Fruit fly (Drosophila melanogaster) whole organism, prepupa: ENCODE data around the gene CG14362.

Source experiments
- Blimp-1 ChIP-seq: fragments of 200-800 bp; sonication (Bioruptor generic); optimal IDR thresholded peaks from 3 replicates; lab custom pipeline; 2017; ENCODE audit warnings: missing biosample characterization, missing genetic modification characterization, mild to moderate bottlenecking, moderate library complexity, missing genetic modification reagents
- CG10669 ChIP-seq: fragments of 200-800 bp; sonication (Bioruptor generic); optimal IDR thresholded peaks from 3 replicates; lab custom pipeline; 2018; ENCODE audit warnings: missing biosample characterization, mild to moderate bottlenecking, missing genetic modification characterization, moderate library complexity
- CG11762 ChIP-seq: fragments of 200-800 bp; sonication (Bioruptor generic); optimal IDR thresholded peaks from 3 replicates; lab custom pipeline; 2016; ENCODE audit warnings: missing biosample characterization, missing genetic modification characterization; ENCODE audit not compliant: insufficient read depth
- CG11902 ChIP-seq: fragments of 200-800 bp; sonication (Bioruptor generic); optimal IDR thresholded peaks from 3 replicates; lab custom pipeline; 2016; ENCODE audit warnings: missing biosample characterization, missing genetic modification characterization
- CG1621 ChIP-seq: fragments of 200-800 bp; sonication (Bioruptor generic); optimal IDR thresholded peaks from 3 replicates; lab custom pipeline; 2018; ENCODE audit warnings: missing biosample characterization, mild to moderate bottlenecking, missing genetic modification characterization
- CG16779 ChIP-seq: fragments of 200-800 bp; sonication (Bioruptor generic); optimal IDR thresholded peaks from 3 replicates; lab custom pipeline; 2017; ENCODE audit warnings: missing biosample characterization, mild to moderate bottlenecking, missing genetic modification characterization
- CG3032 ChIP-seq: fragments of 200-800 bp; optimal IDR thresholded peaks from 2 replicates; lab custom pipeline; 2019; ENCODE audit warnings: missing biosample characterization, mild to moderate bottlenecking, missing genetic modification characterization, moderate library complexity
- CG31627 ChIP-seq: fragments of 200-800 bp; sonication (Bioruptor generic); optimal IDR thresholded peaks from 3 replicates; lab custom pipeline; 2016; ENCODE audit warnings: missing biosample characterization, missing genetic modification characterization
- CG32006 ChIP-seq: fragments of 200-800 bp; sonication (Bioruptor generic); optimal IDR thresholded peaks from 3 replicates; lab custom pipeline; 2017; ENCODE audit warnings: missing biosample characterization, mild to moderate bottlenecking, missing genetic modification characterization
- CG34406 ChIP-seq: fragments of 200-800 bp; sonication (Bioruptor generic); optimal IDR thresholded peaks from 3 replicates; lab custom pipeline; 2016; ENCODE audit warnings: missing biosample characterization, missing genetic modification characterization
- CG3919 ChIP-seq: fragments of 200-800 bp; sonication (Bioruptor generic); optimal IDR thresholded peaks from 3 replicates; lab custom pipeline; 2016; ENCODE audit warnings: missing biosample characterization, missing genetic modification characterization
- CG6163 ChIP-seq: fragments of 200-800 bp; sonication (Bioruptor generic); IDR thresholded peaks from 3 replicates; pipeline ENCODE4 v1.3.6; 2022; ENCODE audit warnings: missing biosample characterization, missing genetic modification characterization
- CG6276 ChIP-seq: fragments of 200-800 bp; sonication (Bioruptor generic); optimal IDR thresholded peaks from 2 replicates; lab custom pipeline; 2017; ENCODE audit warnings: missing biosample characterization, mild to moderate bottlenecking, missing genetic modification characterization
- CG6792 ChIP-seq: fragments of 200-800 bp; sonication (Bioruptor generic); optimal IDR thresholded peaks from 3 replicates; lab custom pipeline; 2016; ENCODE audit warnings: missing biosample characterization, missing genetic modification characterization
- CG6854 ChIP-seq: fragments of 200-800 bp; sonication (Bioruptor generic); optimal IDR thresholded peaks from 2 replicates; lab custom pipeline; 2017; ENCODE audit warnings: missing biosample characterization, mild to moderate bottlenecking, missing genetic modification characterization
- CG7368 ChIP-seq: fragments of 200-800 bp; sonication (Bioruptor generic); optimal IDR thresholded peaks from 3 replicates; lab custom pipeline; 2016; ENCODE audit warnings: missing biosample characterization, missing genetic modification characterization
- CG8119 ChIP-seq: fragments of 200-800 bp; sonication (Bioruptor generic); IDR thresholded peaks from 3 replicates; pipeline ENCODE4 v1.3.6; 2022; ENCODE audit warnings: missing biosample characterization, missing genetic modification characterization
- CG8632 ChIP-seq: fragments of 200-800 bp; sonication (Bioruptor generic); optimal IDR thresholded peaks from 3 replicates; lab custom pipeline; 2016; ENCODE audit warnings: missing biosample characterization, missing genetic modification characterization
- CG9139 ChIP-seq: fragments of 200-800 bp; sonication (Bioruptor generic); optimal IDR thresholded peaks from 3 replicates; lab custom pipeline; 2017; ENCODE audit warnings: missing biosample characterization, mild to moderate bottlenecking, missing genetic modification characterization
- Eip75B ChIP-seq: fragments of 200-800 bp; sonication (Bioruptor generic); optimal IDR thresholded peaks from 3 replicates; lab custom pipeline; 2016; ENCODE audit warnings: missing biosample characterization, missing genetic modification characterization
- Eip78C ChIP-seq: fragments of 200-800 bp; sonication (Bioruptor generic); peaks from one replicate; lab custom pipeline; 2016; ENCODE audit warnings: missing biosample characterization, missing genetic modification characterization
- Ets21C ChIP-seq: fragments of 200-800 bp; sonication (Bioruptor generic); optimal IDR thresholded peaks from 3 replicates; lab custom pipeline; 2016; ENCODE audit warnings: missing biosample characterization, missing genetic modification characterization
- Ets96B ChIP-seq: fragments of 200-800 bp; optimal IDR thresholded peaks from 2 replicates; lab custom pipeline; 2019; ENCODE audit warnings: missing biosample characterization, mild to moderate bottlenecking, missing genetic modification characterization, moderate library complexity
- Gug ChIP-seq: fragments of 200-800 bp; sonication (Bioruptor generic); IDR thresholded peaks from 2 replicates; pipeline ENCODE4 v1.3.6; 2022; ENCODE audit warnings: missing biosample characterization, missing genetic modification characterization
- Hr38 ChIP-seq: sonication (Bioruptor generic); optimal IDR thresholded peaks from 2 replicates; lab custom pipeline; 2016; ENCODE audit warnings: missing biosample characterization, missing genetic modification characterization
- Hr39 ChIP-seq: fragments of 200-800 bp; sonication (Bioruptor generic); optimal IDR thresholded peaks from 2 replicates; lab custom pipeline; 2016; ENCODE audit warnings: missing biosample characterization, missing genetic modification characterization
- Hr4 ChIP-seq: fragments of 200-800 bp; sonication (Bioruptor generic); optimal IDR thresholded peaks from 3 replicates; lab custom pipeline; 2016; ENCODE audit warnings: missing biosample characterization, missing genetic modification characterization
- Lpt ChIP-seq: fragments of 200-800 bp; sonication (Bioruptor generic); optimal IDR thresholded peaks from 3 replicates; lab custom pipeline; 2016; ENCODE audit warnings: missing biosample characterization, missing genetic modification characterization
- Met ChIP-seq: fragments of 200-800 bp; sonication (Bioruptor generic); optimal IDR thresholded peaks from 3 replicates; lab custom pipeline; 2016; ENCODE audit warnings: missing biosample characterization, missing genetic modification characterization
- OdsH ChIP-seq: fragments of 200-800 bp; sonication (Bioruptor generic); optimal IDR thresholded peaks from 3 replicates; lab custom pipeline; 2016; ENCODE audit warnings: missing biosample characterization, missing genetic modification characterization
- Smox ChIP-seq: fragments of 200-800 bp; sonication (Bioruptor generic); optimal IDR thresholded peaks from 3 replicates; lab custom pipeline; 2016; ENCODE audit warnings: missing biosample characterization, missing genetic modification characterization
- Sox102F ChIP-seq: fragments of 200-800 bp; sonication (Bioruptor generic); optimal IDR thresholded peaks from 2 replicates; lab custom pipeline; 2016; ENCODE audit warnings: missing biosample characterization, mild to moderate bottlenecking, missing genetic modification characterization
- Sox14 ChIP-seq: fragments of 200-800 bp; sonication (Bioruptor generic); optimal IDR thresholded peaks from 3 replicates; lab custom pipeline; 2016; ENCODE audit warnings: missing biosample characterization, missing genetic modification characterization
- achi ChIP-seq: fragments of 200-800 bp; sonication (Bioruptor generic); optimal IDR thresholded peaks from 3 replicates; lab custom pipeline; 2016; ENCODE audit warnings: missing biosample characterization, missing genetic modification characterization
- cyc ChIP-seq: fragments of 200-800 bp; sonication (Bioruptor generic); optimal IDR thresholded peaks from 3 replicates; lab custom pipeline; 2016; ENCODE audit warnings: missing biosample characterization, missing genetic modification characterization
- dsx ChIP-seq: fragments of 200-800 bp; optimal IDR thresholded peaks from 3 replicates; lab custom pipeline; 2019; ENCODE audit warnings: missing biosample characterization, mild to moderate bottlenecking, missing genetic modification characterization, moderate library complexity; ENCODE audit not compliant: poor library complexity, severe bottlenecking
- eg ChIP-seq: fragments of 200-800 bp; sonication (Bioruptor generic); IDR thresholded peaks from 3 replicates; pipeline ENCODE4 v1.3.6; 2022; ENCODE audit warnings: missing biosample characterization, missing genetic modification characterization
- fd59A ChIP-seq: fragments of 200-800 bp; sonication (Bioruptor generic); optimal IDR thresholded peaks from 2 replicates; lab custom pipeline; 2017; ENCODE audit warnings: missing biosample characterization, mild to moderate bottlenecking, missing genetic modification characterization, missing genetic modification reagents
- fd85E ChIP-seq: fragments of 200-800 bp; sonication (Bioruptor generic); optimal IDR thresholded peaks from 3 replicates; lab custom pipeline; 2016; ENCODE audit warnings: missing biosample characterization, missing genetic modification characterization
- fkh ChIP-seq: fragments of 200-800 bp; sonication (Bioruptor generic); optimal IDR thresholded peaks from 3 replicates; lab custom pipeline; 2017; ENCODE audit warnings: missing biosample characterization, mild to moderate bottlenecking, missing genetic modification characterization, moderate library complexity
- net ChIP-seq: fragments of 200-800 bp; sonication (Bioruptor generic); optimal IDR thresholded peaks from 3 replicates; lab custom pipeline; 2016; ENCODE audit warnings: missing biosample characterization, missing genetic modification characterization
- pdm3 ChIP-seq: fragments of 200-800 bp; sonication (Bioruptor generic); optimal IDR thresholded peaks from 3 replicates; lab custom pipeline; 2016; ENCODE audit warnings: missing biosample characterization, missing genetic modification characterization
- salr ChIP-seq, 2 experiments: fragments of 200-800 bp; sonication (Bioruptor generic); optimal IDR thresholded peaks; 3 replicates each; lab custom pipeline; 2016 to 2018; ENCODE audit warnings: missing biosample characterization in 2 of 2, missing genetic modification characterization in 2 of 2, mild to moderate bottlenecking in 1 of 2
- spab ChIP-seq: fragments of 200-800 bp; sonication (Bioruptor generic); optimal IDR thresholded peaks from 2 replicates; lab custom pipeline; 2017; ENCODE audit warnings: missing biosample characterization, mild to moderate bottlenecking, missing genetic modification characterization, missing genetic modification reagents
- ss ChIP-seq, 2 experiments: fragments of 200-800 bp; sonication (Bioruptor generic); optimal IDR thresholded peaks; 2 replicates in 1 of 2; 3 replicates in 1 of 2; lab custom pipeline; 2017 to 2018; ENCODE audit warnings: mild to moderate bottlenecking in 2 of 2, missing biosample characterization in 2 of 2, missing genetic modification characterization in 2 of 2, moderate library complexity in 1 of 2
- svp ChIP-seq: fragments of 200-800 bp; sonication (Bioruptor generic); peaks from one replicate; lab custom pipeline; 2016; ENCODE audit warnings: missing biosample characterization, missing genetic modification characterization

The CG14362 gene

DNA sequence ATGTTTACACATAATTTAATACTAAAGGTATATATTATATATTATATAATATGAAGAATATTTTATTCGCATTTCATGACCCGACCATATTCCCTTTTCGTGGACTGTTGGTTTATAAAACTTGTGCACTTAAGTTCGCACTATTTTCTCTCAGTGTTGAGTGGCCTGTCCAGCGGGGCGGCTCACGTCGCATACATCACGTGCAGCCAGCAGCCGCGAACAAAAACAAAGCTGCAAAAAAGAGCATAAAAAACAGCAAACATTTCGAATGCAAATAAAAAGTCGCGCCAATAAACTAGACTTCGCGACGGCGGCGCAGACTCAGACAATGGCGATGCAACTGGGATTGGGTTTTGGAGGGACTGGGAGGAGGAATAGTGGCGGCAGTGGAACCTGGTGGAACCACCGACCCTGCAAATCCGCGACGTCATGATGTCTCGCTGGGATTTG is 10.0 kb downstream of the CG14362 start (continued):
- TF ChIP-seq CG1621 (tag; lab: Kevin White, UChicago) (peak; percentile 87), Smox (peak; percentile 36), CG11902 (GFP tag; lab: Kevin White, UChicago) (peak; percentile 39), Sox14 (GFP tag; lab: Kevin White, UChicago) (peak; percentile 53), Blimp-1 (no peak), Hr39 (GFP tag; lab: Kevin White, UChicago) (peak; percentile 38), salr (GFP tag; optimal IDR thresholded peaks at IDR 0.05; lab: Kevin White, UChicago) (peak; percentile 67 to 86), fkh (GFP tag; lab: Kevin White, UChicago) (no peak), Sox102F (GFP tag; lab: Kevin White, UChicago) (peak; percentile 56), CG8632 (GFP tag; lab: Kevin White, UChicago) (peak; percentile 80), eg (GFP tag; lab: Robert Waterston, UW) (peak; percentile 89), CG8119 (GFP tag; lab: Robert Waterston, UW) (peak; percentile 95), CG11762 (GFP tag; lab: Kevin White, UChicago) (peak; percentile 33), svp (GFP tag; lab: Kevin White, UChicago) (peak; percentile 77), CG34406 (GFP tag; lab: Kevin White, UChicago) (peak; percentile 82), Ets21C (GFP tag; lab: Kevin White, UChicago) (no peak), CG32006 (GFP tag; lab: Kevin White, UChicago) (peak; percentile 89), CG6163 (peak; percentile 94), CG9139 (GFP tag; lab: Kevin White, UChicago) (peak; percentile 71), CG6792 (GFP tag; lab: Kevin White, UChicago) (peak; percentile 76), OdsH (GFP tag; lab: Kevin White, UChicago) (peak; percentile 86), CG7368 (GFP tag; lab: Kevin White, UChicago) (peak; percentile 53), dsx (peak; percentile 86), spab (GFP tag; lab: Kevin White, UChicago) (peak; percentile 82), Eip75B (GFP tag; lab: Kevin White, UChicago) (peak; percentile 69)

DNA sequence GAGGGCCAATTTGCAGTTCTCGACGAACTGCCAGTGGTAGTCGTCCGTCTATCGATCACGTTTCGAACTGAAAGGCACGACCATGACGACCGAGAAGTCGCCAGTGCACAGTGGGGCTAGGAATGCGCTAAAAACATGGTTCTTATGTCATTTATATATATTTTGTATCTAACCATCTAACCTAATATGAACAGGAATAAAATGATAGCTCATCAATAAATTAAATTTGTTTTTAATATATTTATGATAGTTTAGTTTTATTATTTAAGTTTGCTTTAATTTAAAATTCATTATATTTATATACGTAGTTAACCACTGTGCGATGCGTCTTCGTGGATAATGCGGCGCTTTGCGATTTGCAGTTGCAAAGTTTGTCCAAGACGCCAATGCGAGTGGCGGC is 11.6 kb downstream of the CG14362 start:
- TF ChIP-seq Sox102F (GFP tag; lab: Kevin White, UChicago) (peak; percentile 44), Ets96B (tag; lab: Kevin White, UChicago) (peak; percentile 49), pdm3 (GFP tag; lab: Kevin White, UChicago) (peak; percentile 29), Met (GFP tag; lab: Kevin White, UChicago) (peak; percentile 49), svp (GFP tag; lab: Kevin White, UChicago) (peak; percentile 75), eg (GFP tag; lab: Robert Waterston, UW) (peak; percentile 61; the same call in 2 of the 3 replicates), CG34406 (GFP tag; lab: Kevin White, UChicago) (peak; percentile 23), salr (GFP tag; optimal IDR thresholded peaks at IDR 0.05; lab: Kevin White, UChicago) (peak in 1 of 2 experiments; percentile 26), CG3032 (tag; lab: Kevin White, UChicago) (peak; percentile 4), net (GFP tag; lab: Kevin White, UChicago) (peak; percentile 42), Smox (peak; percentile 35), Gug (GFP tag; lab: Robert Waterston, UW) (0 out of 2 replicates have a peak, but pooled peaks have one; percentile 41), CG8632 (GFP tag; lab: Kevin White, UChicago) (peak; percentile 10), dsx (no peak), Hr39 (GFP tag; lab: Kevin White, UChicago) (no peak), CG7368 (GFP tag; lab: Kevin White, UChicago) (no peak), CG6276 (GFP tag; lab: Kevin White, UChicago) (no peak), ss (GFP tag; optimal IDR thresholded peaks at IDR 0.05; lab: Kevin White, UChicago) (no peak), CG3919 (GFP tag; lab: Kevin White, UChicago) (peak; percentile 62), cyc (peak; percentile 24), fd85E (no peak), fd59A (GFP tag; lab: Kevin White, UChicago) (no peak), Ets21C (GFP tag; lab: Kevin White, UChicago) (no peak), achi (GFP tag; lab: Kevin White, UChicago) (peak; percentile 57), CG6163 (peak; percentile 61; the same call in 2 of the 3 replicates), CG6792 (GFP tag; lab: Kevin White, UChicago) (peak; percentile 21), Lpt (GFP tag; lab: Kevin White, UChicago) (peak; percentile 28), Eip78C (GFP tag; lab: Kevin White, UChicago) (peak; percentile 86), Blimp-1 (no peak), CG9139 (GFP tag; lab: Kevin White, UChicago) (no peak), CG11902 (GFP tag; lab: Kevin White, UChicago) (no peak), spab (GFP tag; lab: Kevin White, UChicago) (peak; percentile 26), fkh (GFP tag; lab: Kevin White, UChicago) (no peak), CG10669 (GFP tag; lab: Kevin White, UChicago) (peak; percentile 8), CG32006 (GFP tag; lab: Kevin White, UChicago) (peak; percentile 58), CG16779 (tag; lab: Kevin White, UChicago) (no peak), CG6854 (no peak), Hr38 (no peak), CG31627 (no peak), Hr4 (GFP tag; lab: Kevin White, UChicago) (no peak)
